Worm (Caenorhabditis elegans) whole organism, L4 larva: Measurements from ENCODE around the gene sulp-7.

Source experiments
- D1046.2 ChIP-seq: fragments of 200-800 bp; sonication (Bioruptor generic); IDR thresholded peaks from 2 replicates; pipeline ENCODE4 v1.3.6; 2022; ENCODE audit warnings: missing genetic modification characterization, missing compliant biosample characterization
- F44E2.7 ChIP-seq: fragments of 200-800 bp; sonication (Bioruptor generic); IDR thresholded peaks from 2 replicates; pipeline ENCODE4 v2.1.2; 2022; ENCODE audit warnings: missing genetic modification characterization, missing compliant biosample characterization
- Y5F2A.4 ChIP-seq: fragments of 200-800 bp; sonication (Bioruptor generic); optimal IDR thresholded peaks from 2 replicates; lab custom pipeline; 2018; ENCODE audit warnings: mild to moderate bottlenecking, missing genetic modification characterization, missing compliant biosample characterization
- ZK546.5 ChIP-seq, 2 experiments: sonication (generic microtip); optimal IDR thresholded peaks; 2 replicates each; lab custom pipeline; 2017; ENCODE audit warnings: missing biosample characterization in 2 of 2, missing genetic modification characterization in 2 of 2
- aha-1 ChIP-seq: fragments of 150-350 bp; peaks from one replicate; lab custom pipeline; 2014; ENCODE audit warnings: missing biosample characterization, missing genetic modification characterization
- aly-2 ChIP-seq: sonication (generic microtip); optimal IDR thresholded peaks from 2 replicates; lab custom pipeline; 2018; ENCODE audit warnings: missing biosample characterization, missing genetic modification characterization
- attf-4 ChIP-seq: sonication (generic microtip); optimal IDR thresholded peaks from 3 replicates; lab custom pipeline; 2017; ENCODE audit warnings: missing biosample characterization, missing genetic modification characterization
- ceh-20 ChIP-seq: fragments of 200-800 bp; sonication (Bioruptor generic); IDR thresholded peaks from 2 replicates; pipeline ENCODE4 v1.3.6; 2022; ENCODE audit warnings: missing genetic modification reagents, missing genetic modification characterization, missing compliant biosample characterization
- ceh-82 ChIP-seq: sonication (generic microtip); optimal IDR thresholded peaks from 2 replicates; lab custom pipeline; 2017; ENCODE audit warnings: missing biosample characterization, missing genetic modification characterization
- cey-2 ChIP-seq: sonication (generic microtip); optimal IDR thresholded peaks from 3 replicates; lab custom pipeline; 2017; ENCODE audit warnings: missing genetic modification characterization, mild to moderate bottlenecking, missing compliant biosample characterization, antibody characterized with exemption, borderline replicate concordance; ENCODE audit not compliant: insufficient read depth
- daf-12 ChIP-seq: fragments of 150-350 bp; optimal IDR thresholded peaks from 2 replicates; lab custom pipeline; 2014; ENCODE audit warnings: missing biosample characterization, missing genetic modification reagents, missing genetic modification characterization
- dmd-6 ChIP-seq: fragments of 200-800 bp; sonication (Bioruptor generic); IDR thresholded peaks from 2 replicates; pipeline ENCODE4 v1.3.6; 2022; ENCODE audit warnings: missing genetic modification reagents, missing genetic modification characterization, missing compliant biosample characterization
- dmd-8 ChIP-seq: fragments of 200-800 bp; sonication (Bioruptor generic); IDR thresholded peaks from 2 replicates; pipeline ENCODE4 v1.3.6; 2022; ENCODE audit warnings: missing genetic modification characterization, missing compliant biosample characterization
- duxl-1 ChIP-seq: sonication (generic microtip); optimal IDR thresholded peaks from 2 replicates; lab custom pipeline; 2016; ENCODE audit warnings: mild to moderate bottlenecking, missing genetic modification characterization, moderate library complexity, missing compliant biosample characterization; ENCODE audit not compliant: poor library complexity
- fkh-10 ChIP-seq: fragments of 150-350 bp; optimal IDR thresholded peaks from 2 replicates; lab custom pipeline; 2014; ENCODE audit warnings: missing biosample characterization, missing genetic modification reagents, missing genetic modification characterization
- hlh-30 ChIP-seq: sonication (generic microtip); optimal IDR thresholded peaks from 2 replicates; lab custom pipeline; 2017; ENCODE audit warnings: antibody characterized with exemption, mild to moderate bottlenecking, missing genetic modification characterization, missing compliant biosample characterization; ENCODE audit not compliant: insufficient read depth
- lin-1 ChIP-seq: fragments of 200-800 bp; sonication (Bioruptor generic); IDR thresholded peaks from 2 replicates; pipeline ENCODE4 v1.3.6; 2022; ENCODE audit warnings: missing genetic modification reagents, missing genetic modification characterization, missing compliant biosample characterization
- lin-29 ChIP-seq: fragments of 200-800 bp; sonication (Bioruptor generic); IDR thresholded peaks from 2 replicates; pipeline ENCODE4 v1.3.6; 2022; ENCODE audit warnings: missing genetic modification reagents, missing genetic modification characterization, missing compliant biosample characterization
- mxl-2 ChIP-seq: fragments of 200-800 bp; sonication (Bioruptor generic); conservative IDR thresholded peaks from 2 replicates; pipeline ENCODE4 v1.3.6; 2022; ENCODE audit warnings: missing genetic modification reagents, missing genetic modification characterization, missing compliant biosample characterization
- nhr-102 ChIP-seq: sonication (generic microtip); optimal IDR thresholded peaks from 2 replicates; lab custom pipeline; 2016; ENCODE audit warnings: mild to moderate bottlenecking, missing genetic modification characterization, moderate library complexity, missing compliant biosample characterization
- nhr-11 ChIP-seq: fragments of 150-350 bp; optimal IDR thresholded peaks from 2 replicates; lab custom pipeline; 2014; ENCODE audit warnings: missing biosample characterization, missing genetic modification characterization
- nhr-28 ChIP-seq: fragments of 150-350 bp; optimal IDR thresholded peaks from 2 replicates; lab custom pipeline; 2014; ENCODE audit warnings: missing biosample characterization, missing genetic modification characterization
- nhr-42 ChIP-seq: fragments of 200-800 bp; sonication (Bioruptor generic); IDR thresholded peaks from 2 replicates; pipeline ENCODE4 v1.3.6; 2022; ENCODE audit warnings: missing genetic modification characterization, missing compliant biosample characterization
- nhr-48 ChIP-seq: sonication (generic microtip); optimal IDR thresholded peaks from 2 replicates; lab custom pipeline; 2016; ENCODE audit warnings: mild to moderate bottlenecking, missing genetic modification characterization, missing compliant biosample characterization
- nhr-6 ChIP-seq: fragments of 150-350 bp; optimal IDR thresholded peaks from 2 replicates; lab custom pipeline; 2014; ENCODE audit warnings: missing biosample characterization, missing genetic modification characterization
- nhr-77 ChIP-seq: fragments of 150-350 bp; optimal IDR thresholded peaks from 2 replicates; lab custom pipeline; 2014; ENCODE audit warnings: missing biosample characterization, missing genetic modification characterization
- pha-4 ChIP-seq, 2 experiments: fragments of 150-350 bp in 1 of 2; fragments of 200-800 bp in 1 of 2; sonication (Bioruptor generic) in 1 of 2; IDR thresholded peaks in 1 of 2; optimal IDR thresholded peaks in 1 of 2; 2 replicates each; pipeline versions ENCODE4 v1.3.6 to Lab custom; 2014 to 2022; ENCODE audit warnings: missing genetic modification characterization in 2 of 2, missing genetic modification reagents in 2 of 2, missing biosample characterization in 1 of 2, missing compliant biosample characterization in 1 of 2
- php-3 ChIP-seq: fragments of 200-800 bp; sonication (Bioruptor generic); IDR thresholded peaks from 2 replicates; pipeline ENCODE4 v1.3.6; 2022; ENCODE audit warnings: missing genetic modification reagents, missing genetic modification characterization, missing compliant biosample characterization
- pqm-1 ChIP-seq: sonication (generic microtip); optimal IDR thresholded peaks from 2 replicates; lab custom pipeline; 2017; ENCODE audit warnings: missing biosample characterization, missing genetic modification characterization
- tag-97 ChIP-seq: fragments of 200-800 bp; sonication (Bioruptor generic); IDR thresholded peaks from 2 replicates; pipeline ENCODE4 v1.3.6; 2022; ENCODE audit warnings: missing genetic modification characterization, missing compliant biosample characterization
- tra-1 ChIP-seq: fragments of 200-800 bp; sonication (Bioruptor generic); IDR thresholded peaks from 2 replicates; pipeline ENCODE4 v1.3.6; 2022; ENCODE audit warnings: missing genetic modification reagents, missing genetic modification characterization, missing compliant biosample characterization
- unc-62 ChIP-seq, 3 experiments: fragments of 150-350 bp in 1 of 3; sonication (generic microtip); optimal IDR thresholded peaks in 2 of 3; peaks in 1 of 3; 1 replicate in 1 of 3; 2 replicates in 2 of 3; lab custom pipeline; 2014 to 2017; ENCODE audit warnings: missing biosample characterization in 3 of 3, missing genetic modification characterization in 3 of 3, missing genetic modification reagents in 3 of 3, missing genotype in 1 of 3

Gene sulp-7

ce11 chrX:11095480-11095879, 15.0 kb downstream of the sulp-7 start (continued):
- TF ChIP-seq F44E2.7, result no peak
- peak; percentile 78; the same call in 1 of the 2 replicates for TF ChIP-seq lin-29 (GFP tag; lab: Robert Waterston, UW)
- peak; percentile 90 for TF ChIP-seq pha-4 (GFP tag; IDR thresholded peaks at IDR 0.05; lab: Robert Waterston, UW)
- TF ChIP-seq pha-4 (tag; optimal IDR thresholded peaks at IDR 0.05; lab: Kevin White, UChicago), result no peak
- TF ChIP-seq nhr-42 (GFP tag; lab: Robert Waterston, UW), result peak; percentile 89
- TF ChIP-seq ceh-82, result no peak
- TF ChIP-seq attf-4 (tag; lab: Kevin White, UChicago), result no peak
- peak; percentile 27 for TF ChIP-seq nhr-77 (tag; lab: Kevin White, UChicago)
- TF ChIP-seq ceh-20 (GFP tag; lab: Robert Waterston, UW), result peak; percentile 89
- TF ChIP-seq nhr-11 (tag; lab: Kevin White, UChicago), result peak; percentile 55
- peak; percentile 91 for TF ChIP-seq tra-1 (GFP tag; lab: Robert Waterston, UW)
- TF ChIP-seq Y5F2A.4 (GFP tag; lab: Kevin White, UChicago), result peak; percentile 64
- 0 out of 2 replicates have a peak, but pooled peaks have one; percentile 80 for TF ChIP-seq tag-97
- peak; percentile 41 for TF ChIP-seq nhr-6
- no peak for TF ChIP-seq mxl-2 (GFP tag; lab: Robert Waterston, UW)
- peak; percentile 93 for TF ChIP-seq duxl-1
- peak; percentile 99 for TF ChIP-seq aha-1 (tag; lab: Kevin White, UChicago)
- peak; percentile 80 for TF ChIP-seq nhr-48 (tag; lab: Kevin White, UChicago)
- TF ChIP-seq lin-1, result peak; percentile 87

- TF ChIP-seq unc-62 (GFP tag; optimal IDR thresholded peaks at IDR 0.05 in 1 of 2; lab: Kevin White, UChicago) (no peak), unc-62 (tag; optimal IDR thresholded peaks at IDR 0.05; lab: Kevin White, UChicago) (no peak), aha-1 (tag; lab: Kevin White, UChicago) (peak; percentile 92), cey-2 (tag; lab: Kevin White, UChicago) (no peak), daf-12 (tag; lab: Kevin White, UChicago) (no peak)
These were observed 16.9 kb downstream of the sulp-7 start for ce11 chrX:11097343-11097742.

DNA sequence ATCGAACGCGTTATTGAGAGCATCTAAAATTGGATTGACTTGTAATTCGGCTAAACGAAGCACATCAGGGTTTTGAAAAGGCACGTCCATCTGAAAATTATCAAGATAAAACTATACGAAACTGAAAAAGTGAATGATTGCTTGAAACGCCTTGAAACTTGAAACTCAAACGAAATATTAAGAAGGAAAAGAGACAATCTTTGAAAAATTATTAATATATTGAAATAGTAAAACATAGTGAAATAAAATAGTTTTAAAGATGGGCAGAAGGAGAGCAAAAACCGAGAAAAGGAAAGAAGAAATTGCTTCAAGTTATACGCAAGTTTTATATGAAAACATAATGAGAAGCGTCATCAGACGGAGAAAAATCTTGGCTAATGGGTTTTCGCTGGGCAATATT, 17.6 kb downstream of the sulp-7 start, which contains the start of gene W02H3.3:
Gene W02H3.3, minus strand, starts transcription at position 101 of the 400 bp plus-strand sequence.
- no peak for TF ChIP-seq pha-4 (GFP tag; IDR thresholded peaks at IDR 0.05; lab: Robert Waterston, UW)
- no peak for TF ChIP-seq pha-4 (tag; optimal IDR thresholded peaks at IDR 0.05; lab: Kevin White, UChicago)

DNA sequence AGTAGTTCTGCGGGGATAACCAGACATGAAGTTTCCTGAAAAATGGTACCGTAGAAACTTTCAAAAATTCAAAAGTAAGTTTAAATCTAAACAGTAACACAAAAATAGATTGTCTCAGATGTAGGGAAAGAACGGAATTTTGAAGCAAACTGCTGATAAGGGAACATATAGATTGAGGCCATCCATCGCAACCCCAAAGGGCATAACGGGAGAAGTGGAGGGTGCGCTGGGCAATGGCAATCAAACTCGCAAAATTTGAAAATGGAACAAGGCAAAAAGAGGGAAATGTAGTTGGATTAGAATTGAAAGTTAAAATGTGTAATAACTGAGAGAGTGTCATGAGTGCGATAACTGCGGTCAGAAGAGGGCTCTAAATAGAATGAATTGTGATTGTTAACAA, 22.7 kb downstream of the sulp-7 start:
- TF ChIP-seq tag-97 (peak; percentile 70; the same call in 1 of the 2 replicates), dmd-6 (GFP tag; lab: Robert Waterston, UW) (peak; percentile 24; the same call in 1 of the 2 replicates), dmd-8 (GFP tag; lab: Robert Waterston, UW) (no peak), fkh-10 (no peak), pqm-1 (tag; lab: Kevin White, UChicago) (peak; percentile 4)

ce11 chrX:11104883-11105629, 24.6 kb downstream of the sulp-7 start, which contains the start of gene W02H3.1:
Gene W02H3.1, minus strand, starts transcription at chrX:11105460.
- no peak for TF ChIP-seq ZK546.5 (tag; optimal IDR thresholded peaks at IDR 0.05; lab: Kevin White, UChicago)
- TF ChIP-seq tra-1 (GFP tag; lab: Robert Waterston, UW), result peak; percentile 60; the same call in 1 of the 2 replicates
- TF ChIP-seq D1046.2 (GFP tag; lab: Robert Waterston, UW), result no peak
- no peak for TF ChIP-seq nhr-102 (tag; lab: Kevin White, UChicago)
- peak; percentile 71; the same call in 1 of the 2 replicates for TF ChIP-seq dmd-6 (GFP tag; lab: Robert Waterston, UW)
- TF ChIP-seq aha-1 (tag; lab: Kevin White, UChicago), result peak; percentile 75
- TF ChIP-seq ceh-20 (GFP tag; lab: Robert Waterston, UW), result 0 out of 2 replicates have a peak, but pooled peaks have one; percentile 47
- TF ChIP-seq aly-2, result no peak
- TF ChIP-seq nhr-28 (tag; lab: Kevin White, UChicago), result peak; percentile 41
- peak; percentile 33 for TF ChIP-seq hlh-30 (tag; lab: Kevin White, UChicago)
- peak; percentile 89 for TF ChIP-seq php-3 (GFP tag; lab: Robert Waterston, UW)
- TF ChIP-seq pqm-1 (tag; lab: Kevin White, UChicago), result peak; percentile 65
- TF ChIP-seq, all 104 proteins: peak for 8
